Fruit fly (Drosophila melanogaster): ENCODE results near the gene CG33722.

Gene CG33722

DNA sequence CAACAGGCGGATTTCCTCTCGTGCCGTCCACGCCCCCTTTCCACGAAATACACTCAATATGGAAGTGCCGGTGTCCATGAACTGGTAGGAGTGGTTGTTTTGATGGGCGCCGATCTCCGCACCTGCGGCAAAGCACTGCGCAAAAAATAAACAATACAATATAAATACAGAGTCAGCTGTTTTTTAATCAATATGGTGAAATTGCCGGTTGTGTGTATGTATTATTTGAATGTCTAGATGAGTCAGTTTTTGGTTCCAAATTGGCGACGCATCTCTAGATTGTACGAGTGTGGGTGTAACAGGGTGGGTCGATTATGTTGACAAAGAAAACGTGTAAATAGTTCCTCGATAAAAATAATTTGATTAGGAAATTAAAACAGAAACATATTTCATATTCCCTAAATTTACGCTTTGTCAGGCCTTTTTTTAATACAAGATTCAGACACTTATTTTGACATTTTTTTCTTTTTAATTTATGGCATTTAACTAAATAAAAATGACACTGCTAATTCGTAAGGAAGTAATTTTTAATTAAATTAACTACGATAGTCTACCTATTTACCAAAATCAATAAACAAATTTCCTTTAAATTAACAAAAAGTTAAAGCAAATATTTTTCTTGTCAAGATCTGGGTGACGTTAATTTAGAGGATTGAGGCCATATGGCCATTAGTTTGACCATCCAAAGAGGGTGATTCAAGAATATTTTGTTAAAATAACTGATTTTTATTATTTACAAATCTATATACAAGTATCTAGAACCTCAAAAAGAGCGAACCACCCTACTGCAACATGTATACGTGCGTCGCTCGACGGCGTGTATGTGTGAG, 4.2 kb upstream of the CG33722 start (continued):
- TF ChIP-seq CG18599 (GFP tag; optimal IDR thresholded peaks at IDR 0.05) (peak; percentile 91), Optix (GFP tag; IDR thresholded peaks at IDR 0.05) (0 out of 3 replicates have a peak, but pooled peaks have one; percentile 33), br (optimal IDR thresholded peaks at IDR 0.05) (no peak), Mrtf (GFP tag; IDR thresholded peaks at IDR 0.05) (peak; percentile 51; the same call in 1 of the 3 replicates), CG11398 (GFP tag; optimal IDR thresholded peaks at IDR 0.05) (peak; percentile 64), chif (GFP tag; optimal IDR thresholded peaks at IDR 0.05) (peak; percentile 73 to 75), dysf (GFP tag; IDR thresholded peaks at IDR 0.05) (peak; percentile 85), CG8388 (GFP tag; optimal IDR thresholded peaks at IDR 0.05) (peak; percentile 87), CG9215 (GFP tag; IDR thresholded peaks at IDR 0.05) (peak; percentile 72), CG11247 (GFP tag; IDR thresholded peaks at IDR 0.05) (peak; percentile 50), CG10274 (GFP tag; optimal IDR thresholded peaks at IDR 0.05) (peak; percentile 77), CG8765 (GFP tag; IDR thresholded peaks at IDR 0.05) (peak; percentile 49; the same call in 1 of the 2 replicates), Sry-δ (GFP tag; optimal IDR thresholded peaks at IDR 0.05) (peak; percentile 28), maf-S (GFP tag; optimal IDR thresholded peaks at IDR 0.05) (peak; percentile 65), CG7556 (GFP tag; optimal IDR thresholded peaks at IDR 0.05) (peak; percentile 98), Pdp1 (GFP tag; optimal IDR thresholded peaks at IDR 0.05) (peak; percentile 62 to 77), C15 (GFP tag; IDR thresholded peaks at IDR 0.05) (no peak), CG13123 (GFP tag; optimal IDR thresholded peaks at IDR 0.05) (peak; percentile 70), nmo (GFP tag; optimal IDR thresholded peaks at IDR 0.05) (peak; percentile 94), Hmr (GFP tag; optimal IDR thresholded peaks at IDR 0.05) (peak; percentile 92), CG10366 (GFP tag; IDR thresholded peaks at IDR 0.05) (peak; percentile 56; the same call in 1 of the 2 replicates), CG12071 (GFP tag; optimal IDR thresholded peaks at IDR 0.05) (peak; percentile 63), CG31388 (GFP tag; optimal IDR thresholded peaks at IDR 0.05) (no peak), bcd (GFP tag; optimal IDR thresholded peaks at IDR 0.05) (peak; percentile 91), NFAT (GFP tag; IDR thresholded peaks at IDR 0.05) (peak; percentile 46), fru (optimal IDR thresholded peaks at IDR 0.05) (no peak), CG12391 (tag; optimal IDR thresholded peaks at IDR 0.05) (peak; percentile 94), CG9437 (GFP tag; optimal IDR thresholded peaks at IDR 0.05) (peak; percentile 95), CG7372 (GFP tag; IDR thresholded peaks at IDR 0.05) (peak; percentile 69), ap (GFP tag; IDR thresholded peaks at IDR 0.05) (peak; percentile 60), mld (GFP tag; IDR thresholded peaks at IDR 0.05; ENCODE audit: partially characterized antibody) (no peak), ab (GFP tag; optimal IDR thresholded peaks at IDR 0.05) (no peak), CG13624 (GFP tag; optimal IDR thresholded peaks at IDR 0.05) (peak; percentile 83), esg (GFP tag; conservative IDR thresholded peaks at IDR 0.05) (no peak; the same call in none of the 2 replicates), Lpt (GFP tag; optimal IDR thresholded peaks at IDR 0.05) (no peak), CG33557 (GFP tag; optimal IDR thresholded peaks at IDR 0.05) (peak; percentile 90), Camta (GFP tag; optimal IDR thresholded peaks at IDR 0.05) (peak; percentile 81), CG17186 (GFP tag; optimal IDR thresholded peaks at IDR 0.05) (no peak), wor (GFP tag; IDR thresholded peaks at IDR 0.05) (peak; percentile 43; the same call in 1 of the 2 replicates), oc (tag; optimal IDR thresholded peaks at IDR 0.05) (peak; percentile 81), Blimp-1 (GFP tag; optimal IDR thresholded peaks at IDR 0.05) (peak; percentile 82), MBD-R2 (GFP tag; IDR thresholded peaks at IDR 0.05) (peak; percentile 18), dpn (GFP tag; optimal IDR thresholded peaks at IDR 0.05) (peak; percentile 65 to 82), fd96Cb (tag; optimal IDR thresholded peaks at IDR 0.05) (peak; percentile 84), slou (GFP tag; optimal IDR thresholded peaks at IDR 0.05) (peak; percentile 69), otp (GFP tag; IDR thresholded peaks at IDR 0.05) (peak; percentile 60; the same call in 1 of the 3 replicates), phol (tag; optimal IDR thresholded peaks at IDR 0.05) (peak; percentile 62), zfh2 (GFP tag; optimal IDR thresholded peaks at IDR 0.05) (peak; percentile 68), onecut (GFP tag; IDR thresholded peaks at IDR 0.05) (peak; percentile 79)
